Worm (Caenorhabditis elegans) whole organism, L1 larva: ENCODE measurements around the gene rpl-34.

Experiments used
- C34B4.2 ChIP-seq: sonication (generic microtip); optimal IDR thresholded peaks from 2 replicates; lab custom pipeline; 2017; ENCODE audit warnings: mild to moderate bottlenecking, missing genetic modification characterization, missing compliant biosample characterization
- alr-1 ChIP-seq: fragments of 200-800 bp; sonication (Bioruptor generic); optimal IDR thresholded peaks from 2 replicates; lab custom pipeline; 2018; ENCODE audit warnings: borderline replicate concordance, mild to moderate bottlenecking, missing genetic modification characterization, missing compliant biosample characterization
- ama-1 ChIP-seq: fragments of 150-350 bp; optimal IDR thresholded peaks from 2 replicates; lab custom pipeline; 2014
- ceh-82 ChIP-seq, 3 experiments: fragments of 150-350 bp in 1 of 3; sonication (generic microtip) in 2 of 3; optimal IDR thresholded peaks; 2 replicates each; lab custom pipeline; 2014 to 2017; ENCODE audit warnings: missing biosample characterization in 3 of 3, missing genetic modification characterization in 3 of 3
- ceh-88 ChIP-seq: fragments of 200-800 bp; sonication (Bioruptor generic); IDR thresholded peaks from 2 replicates; pipeline ENCODE4 v1.3.6; 2022; ENCODE audit warnings: missing genetic modification characterization, missing compliant biosample characterization
- efl-1 ChIP-seq, 4 experiments: fragments of 150-350 bp; optimal IDR thresholded peaks in 3 of 4; peaks in 1 of 4; 1 replicate in 1 of 4; 2 replicates in 3 of 4; lab custom pipeline; 2014; ENCODE audit warnings: missing biosample characterization in 2 of 4, missing genetic modification characterization in 2 of 4, missing genetic modification reagents in 2 of 4
- elt-2 ChIP-seq: sonication (generic microtip); optimal IDR thresholded peaks from 2 replicates; lab custom pipeline; 2016; ENCODE audit warnings: missing genetic modification characterization, mild to moderate bottlenecking, inconsistent platforms, missing compliant biosample characterization, missing genetic modification reagents
- elt-3 ChIP-seq, 6 experiments: fragments of 150-350 bp in 1 of 6; sonication (generic microtip); optimal IDR thresholded peaks; 2 replicates each; lab custom pipeline; 2017 to 2018; ENCODE audit warnings: missing biosample characterization in 6 of 6, missing genetic modification characterization in 6 of 6, inconsistent platforms in 1 of 6
- fkh-10 ChIP-seq: sonication (generic microtip); optimal IDR thresholded peaks from 2 replicates; lab custom pipeline; 2017; ENCODE audit warnings: missing biosample characterization, missing genetic modification reagents, missing genetic modification characterization
- fkh-4 ChIP-seq: sonication (generic microtip); optimal IDR thresholded peaks from 2 replicates; lab custom pipeline; 2016; ENCODE audit warnings: missing compliant biosample characterization, missing genetic modification characterization, borderline replicate concordance
- fos-1 ChIP-seq: fragments of 150-350 bp; optimal IDR thresholded peaks from 2 replicates; lab custom pipeline; 2014; ENCODE audit warnings: missing biosample characterization, missing genetic modification characterization
- irx-1 ChIP-seq: sonication (generic microtip); optimal IDR thresholded peaks from 2 replicates; lab custom pipeline; 2016; ENCODE audit warnings: missing genetic modification characterization, missing compliant biosample characterization
- jun-1 ChIP-seq: fragments of 150-350 bp; optimal IDR thresholded peaks from 2 replicates; lab custom pipeline; 2014; ENCODE audit warnings: missing biosample characterization, missing genetic modification reagents, missing genetic modification characterization
- lin-39 ChIP-seq: fragments of 150-350 bp; optimal IDR thresholded peaks from 2 replicates; lab custom pipeline; 2014; ENCODE audit warnings: missing biosample characterization, missing genetic modification reagents, missing genetic modification characterization
- lir-3 ChIP-seq: sonication (generic microtip); optimal IDR thresholded peaks from 2 replicates; lab custom pipeline; 2016; ENCODE audit warnings: mild to moderate bottlenecking, missing genetic modification characterization, moderate library complexity, missing compliant biosample characterization; ENCODE audit not compliant: poor library complexity
- mab-9 ChIP-seq: fragments of 200-800 bp; sonication (Bioruptor generic); IDR thresholded peaks from 2 replicates; pipeline ENCODE4 v1.3.6; 2022; ENCODE audit warnings: missing genetic modification reagents, missing genetic modification characterization, missing compliant biosample characterization
- mef-2 ChIP-seq: fragments of 150-350 bp; optimal IDR thresholded peaks from 2 replicates; lab custom pipeline; 2014; ENCODE audit warnings: missing biosample characterization, missing genetic modification characterization
- mep-1 ChIP-seq: fragments of 150-350 bp; optimal IDR thresholded peaks from 2 replicates; lab custom pipeline; 2014; ENCODE audit warnings: missing biosample characterization, missing genetic modification characterization
- nhr-20 ChIP-seq: sonication (generic microtip); optimal IDR thresholded peaks from 2 replicates; lab custom pipeline; 2016; ENCODE audit warnings: mild to moderate bottlenecking, missing genetic modification characterization, missing compliant biosample characterization
- nhr-71 ChIP-seq: sonication (generic microtip); optimal IDR thresholded peaks from 2 replicates; lab custom pipeline; 2016; ENCODE audit warnings: mild to moderate bottlenecking, missing genetic modification characterization, moderate library complexity, missing compliant biosample characterization
- nhr-84 ChIP-seq: sonication (generic microtip); optimal IDR thresholded peaks from 2 replicates; lab custom pipeline; 2017; ENCODE audit warnings: missing biosample characterization, missing genetic modification characterization
- snpc-4 ChIP-seq: fragments of 150-350 bp; optimal IDR thresholded peaks from 2 replicates; lab custom pipeline; 2014; ENCODE audit warnings: missing biosample characterization, missing genetic modification characterization
- sup-37 ChIP-seq: fragments of 200-800 bp; sonication (Bioruptor generic); optimal IDR thresholded peaks from 2 replicates; lab custom pipeline; 2018; ENCODE audit warnings: mild to moderate bottlenecking, missing genetic modification characterization, missing compliant biosample characterization
- tbx-2 ChIP-seq: sonication (generic microtip); optimal IDR thresholded peaks from 2 replicates; lab custom pipeline; 2016; ENCODE audit warnings: missing genetic modification characterization, missing compliant biosample characterization
- unc-30 ChIP-seq: sonication (generic microtip); optimal IDR thresholded peaks from 2 replicates; lab custom pipeline; 2017; ENCODE audit warnings: missing biosample characterization, missing genetic modification characterization

rpl-34 gene

DNA sequence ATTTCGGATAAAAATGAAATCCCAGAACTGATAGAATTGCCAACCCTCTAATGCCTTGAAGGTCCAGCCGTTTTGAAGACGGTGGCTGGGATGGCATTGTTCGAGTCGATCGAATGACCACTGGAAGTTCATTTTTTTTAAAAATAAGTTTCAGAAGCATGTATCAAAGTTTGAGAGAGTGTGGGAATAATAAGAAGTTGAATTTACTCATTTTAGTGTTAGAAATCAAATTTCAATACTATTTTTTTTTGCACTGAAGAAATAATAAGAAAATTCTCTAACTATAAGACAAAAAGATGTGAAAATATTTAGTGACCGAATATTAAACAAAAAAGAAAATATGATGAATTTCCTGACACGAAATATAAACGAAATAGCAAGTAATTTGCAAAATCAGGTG, 32.4 kb downstream of the rpl-34 start, which contains the start of gene oac-59:
Gene oac-59 (minus strand): TSS at position 101 of the 400 bp plus-strand sequence.
- TF ChIP-seq efl-1 (optimal IDR thresholded peaks at IDR 0.05; lab: Kevin White, UChicago), result no peak
- no peak for TF ChIP-seq efl-1 (GFP tag; optimal IDR thresholded peaks at IDR 0.05 in 1 of 2; lab: Kevin White, UChicago)
- no peak for TF ChIP-seq alr-1 (tag; lab: Kevin White, UChicago)
- no peak for TF ChIP-seq lin-39 (tag; lab: Kevin White, UChicago)
- TF ChIP-seq nhr-71, result no peak
- TF ChIP-seq mab-9 (GFP tag; lab: Robert Waterston, UW), result no peak
- TF ChIP-seq mef-2 (tag; lab: Kevin White, UChicago), result no peak
- TF ChIP-seq ama-1 (lab: Kevin White, UChicago), result no peak
- no peak for TF ChIP-seq ceh-82 (tag; optimal IDR thresholded peaks at IDR 0.05; lab: Kevin White, UChicago)
- TF ChIP-seq lir-3 (tag; lab: Kevin White, UChicago), result no peak
- TF ChIP-seq unc-30 (tag; lab: Kevin White, UChicago), result no peak
- TF ChIP-seq, all 84 proteins: peak for 0

DNA sequence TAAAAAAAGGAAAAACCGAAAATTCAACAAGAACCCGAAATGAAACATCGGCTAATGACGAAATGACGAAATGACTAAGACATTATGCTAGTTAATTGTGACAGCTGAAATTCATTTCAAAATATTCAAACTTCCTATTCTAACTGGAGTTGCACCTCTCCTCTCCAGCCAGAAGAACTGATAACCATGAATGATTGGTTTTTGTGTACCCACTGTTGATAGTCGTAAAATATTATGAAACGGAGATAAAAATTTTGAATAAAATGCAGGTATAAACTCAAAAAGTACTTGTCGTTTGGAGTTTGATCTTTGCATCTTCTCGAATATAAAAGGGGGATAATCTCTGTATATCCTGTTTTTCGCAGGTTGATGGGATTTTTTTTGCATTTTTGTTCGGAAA, 34.1 kb downstream of the rpl-34 start:
- TF ChIP-seq ama-1 (lab: Kevin White, UChicago) (no peak), elt-2 (tag; lab: Kevin White, UChicago) (peak; percentile 43), tbx-2 (no peak)
- TF ChIP-seq, all 84 proteins: peak for 1

DNA sequence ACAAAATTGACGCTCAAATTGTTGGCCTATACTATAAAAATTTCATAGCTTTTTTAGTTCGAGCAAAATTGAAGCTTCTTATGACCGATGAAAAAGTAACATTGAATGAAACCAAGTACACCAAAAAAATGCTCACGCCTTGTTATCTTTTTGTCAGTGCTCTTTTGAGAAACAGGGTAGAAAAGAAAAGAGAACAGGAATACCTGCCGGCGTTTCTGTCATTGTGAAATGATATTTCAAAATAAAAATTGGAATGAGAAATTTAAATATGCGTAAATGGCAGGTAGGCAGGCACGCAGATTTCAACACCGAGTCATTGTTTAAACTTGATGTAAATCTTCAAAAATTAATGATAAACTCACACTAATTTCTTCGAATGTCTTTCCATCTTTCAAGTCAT, 36.0 kb downstream of the rpl-34 start:
- TF ChIP-seq mep-1 (no peak), mef-2 (tag; lab: Kevin White, UChicago) (no peak), ceh-88 (GFP tag; lab: Robert Waterston, UW) (no peak), snpc-4 (tag; lab: Kevin White, UChicago) (no peak), fkh-4 (tag; lab: Kevin White, UChicago) (no peak), fkh-10 (GFP tag; lab: Kevin White, UChicago) (no peak), elt-3 (tag; optimal IDR thresholded peaks at IDR 0.05; lab: Kevin White, UChicago) (no peak), mab-9 (GFP tag; lab: Robert Waterston, UW) (no peak), fos-1 (tag; lab: Kevin White, UChicago) (no peak), sup-37 (GFP tag; lab: Kevin White, UChicago) (no peak)

DNA sequence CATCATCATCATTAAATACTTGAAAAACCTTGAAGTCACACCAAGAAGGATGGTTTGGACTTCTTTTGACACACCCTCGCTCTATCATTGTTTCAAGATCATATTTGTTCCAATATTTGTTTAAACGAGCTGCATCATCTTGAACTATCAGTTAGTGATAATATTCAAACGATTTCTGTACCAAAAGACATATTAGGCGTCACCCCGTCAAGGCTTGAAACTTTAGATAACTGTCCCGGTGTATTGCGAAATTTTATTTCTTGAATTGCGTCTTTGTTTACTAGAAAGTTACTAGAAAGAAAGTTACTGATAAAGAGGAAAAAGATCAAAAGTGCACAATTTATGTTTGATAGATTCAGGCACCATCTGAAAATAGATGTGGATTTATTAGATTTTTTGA, 37.2 kb downstream of the rpl-34 start:
- TF ChIP-seq C34B4.2 (tag; lab: Kevin White, UChicago) (no peak), elt-2 (tag; lab: Kevin White, UChicago) (peak; percentile 69)

DNA sequence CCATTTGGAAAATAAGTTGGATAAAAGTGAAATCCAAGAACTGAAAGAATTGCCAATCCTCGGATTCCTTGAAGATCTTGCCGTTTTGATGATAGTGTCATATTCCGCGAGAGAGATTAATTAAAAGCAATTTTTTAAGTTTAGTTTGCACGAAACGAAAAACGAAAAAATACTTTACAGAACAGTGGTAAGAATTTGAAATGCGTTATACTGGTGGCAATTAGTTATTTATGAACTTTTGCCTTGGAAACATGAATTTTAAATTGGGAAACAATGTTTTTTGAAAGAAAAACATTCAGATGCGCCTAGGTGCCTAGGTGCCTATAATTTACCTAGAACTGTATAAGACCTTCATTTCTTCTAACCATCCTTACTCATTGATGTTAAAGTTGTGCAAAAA, 38.9 kb downstream of the rpl-34 start, which contains the start of gene oac-57:
Gene oac-57 (minus strand): TSS at position 101 of the 400 bp plus-strand sequence.
- TF ChIP-seq jun-1 (tag; lab: Kevin White, UChicago), result no peak
- no peak for TF ChIP-seq nhr-20 (tag; lab: Kevin White, UChicago)

DNA sequence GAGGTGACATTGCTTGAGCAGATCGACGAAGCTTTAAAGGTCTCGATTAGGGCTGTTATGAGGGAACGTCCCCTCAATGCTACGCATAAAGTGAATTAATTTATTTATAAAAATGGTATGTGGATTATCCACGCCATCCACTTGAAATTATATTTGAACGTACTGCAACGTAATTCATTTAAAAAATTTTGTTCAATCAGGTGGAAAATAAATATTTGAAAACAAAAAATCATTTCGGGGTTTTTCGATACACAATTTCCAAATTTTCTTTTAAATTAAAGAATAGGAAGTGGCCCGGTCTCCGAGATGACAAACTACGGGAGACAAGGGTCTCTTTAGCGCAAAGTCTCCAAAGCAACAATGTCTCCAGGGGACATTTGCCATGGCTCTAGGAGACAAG, 42.8 kb downstream of the rpl-34 start, which contains the start of gene oac-58:
Gene oac-58 (minus strand): TSS at position 101 of the 400 bp plus-strand sequence.
- TF ChIP-seq elt-2 (tag; lab: Kevin White, UChicago) (no peak), fkh-4 (tag; lab: Kevin White, UChicago) (no peak), nhr-20 (tag; lab: Kevin White, UChicago) (no peak), nhr-84 (no peak), irx-1 (no peak), efl-1 (optimal IDR thresholded peaks at IDR 0.05; lab: Kevin White, UChicago) (no peak), efl-1 (GFP tag; optimal IDR thresholded peaks at IDR 0.05 in 1 of 2; lab: Kevin White, UChicago) (peak in 1 of 2 experiments; percentile 33)
